Fruit fly (Drosophila melanogaster) whole organism, adult: ENCODE results near the gene CG42728.

ENCODE experiments used
- CG12768 ChIP-seq: fragments of 200-800 bp; sonication (Bioruptor generic); optimal IDR thresholded peaks from 2 replicates; lab custom pipeline; 2017; ENCODE audit warnings: missing biosample characterization, missing genetic modification characterization, mild to moderate bottlenecking, moderate library complexity, missing genetic modification reagents
- CG14711 ChIP-seq: fragments of 200-800 bp; sonication (Bioruptor generic); optimal IDR thresholded peaks from 2 replicates; lab custom pipeline; 2018; ENCODE audit warnings: missing biosample characterization, mild to moderate bottlenecking, missing genetic modification characterization, moderate library complexity
- CG1620 ChIP-seq: fragments of 200-800 bp; sonication (Bioruptor generic); optimal IDR thresholded peaks from 2 replicates; lab custom pipeline; 2016; ENCODE audit warnings: missing biosample characterization, missing genetic modification characterization
- CG33017 ChIP-seq: fragments of 200-800 bp; sonication (Bioruptor generic); optimal IDR thresholded peaks from 2 replicates; lab custom pipeline; 2018; ENCODE audit warnings: missing biosample characterization, mild to moderate bottlenecking, missing genetic modification characterization, moderate library complexity
- CG7045 ChIP-seq: fragments of 200-800 bp; sonication (Bioruptor generic); optimal IDR thresholded peaks from 2 replicates; lab custom pipeline; 2017; ENCODE audit warnings: missing biosample characterization, mild to moderate bottlenecking, missing genetic modification characterization
- CG7101 ChIP-seq: fragments of 200-800 bp; sonication (Bioruptor generic); optimal IDR thresholded peaks from 2 replicates; lab custom pipeline; 2018; ENCODE audit warnings: missing biosample characterization, mild to moderate bottlenecking, missing genetic modification characterization, moderate library complexity
- Clk ChIP-seq: fragments of 200-800 bp; sonication (Bioruptor generic); optimal IDR thresholded peaks from 2 replicates; lab custom pipeline; 2017; ENCODE audit warnings: missing biosample characterization, missing genetic modification characterization
- Hr96 ChIP-seq: fragments of 200-800 bp; sonication (Bioruptor generic); optimal IDR thresholded peaks from 2 replicates; lab custom pipeline; 2016; ENCODE audit warnings: missing biosample characterization, missing genetic modification characterization
- Mnt ChIP-seq: fragments of 200-800 bp; sonication (Bioruptor generic); optimal IDR thresholded peaks from 2 replicates; lab custom pipeline; 2016; ENCODE audit warnings: missing biosample characterization, mild to moderate bottlenecking, missing genetic modification characterization
- bab1 ChIP-seq: fragments of 200-800 bp; sonication (Bioruptor generic); optimal IDR thresholded peaks from 3 replicates; lab custom pipeline; 2019; ENCODE audit warnings: missing biosample characterization, mild to moderate bottlenecking, missing genetic modification characterization, moderate library complexity
- cnc ChIP-seq, 2 experiments: fragments of >200 bp; optimal IDR thresholded peaks; 2 replicates each; lab custom pipeline; 2017
- kay ChIP-seq: fragments of 200-800 bp; sonication (Bioruptor generic); peaks from one replicate; lab custom pipeline; 2016; ENCODE audit warnings: missing biosample characterization, missing genetic modification characterization, borderline replicate concordance
- tj ChIP-seq: fragments of 200-800 bp; sonication (Bioruptor generic); optimal IDR thresholded peaks from 3 replicates; lab custom pipeline; 2017; ENCODE audit warnings: missing biosample characterization, mild to moderate bottlenecking, missing genetic modification characterization, moderate library complexity

DNA sequence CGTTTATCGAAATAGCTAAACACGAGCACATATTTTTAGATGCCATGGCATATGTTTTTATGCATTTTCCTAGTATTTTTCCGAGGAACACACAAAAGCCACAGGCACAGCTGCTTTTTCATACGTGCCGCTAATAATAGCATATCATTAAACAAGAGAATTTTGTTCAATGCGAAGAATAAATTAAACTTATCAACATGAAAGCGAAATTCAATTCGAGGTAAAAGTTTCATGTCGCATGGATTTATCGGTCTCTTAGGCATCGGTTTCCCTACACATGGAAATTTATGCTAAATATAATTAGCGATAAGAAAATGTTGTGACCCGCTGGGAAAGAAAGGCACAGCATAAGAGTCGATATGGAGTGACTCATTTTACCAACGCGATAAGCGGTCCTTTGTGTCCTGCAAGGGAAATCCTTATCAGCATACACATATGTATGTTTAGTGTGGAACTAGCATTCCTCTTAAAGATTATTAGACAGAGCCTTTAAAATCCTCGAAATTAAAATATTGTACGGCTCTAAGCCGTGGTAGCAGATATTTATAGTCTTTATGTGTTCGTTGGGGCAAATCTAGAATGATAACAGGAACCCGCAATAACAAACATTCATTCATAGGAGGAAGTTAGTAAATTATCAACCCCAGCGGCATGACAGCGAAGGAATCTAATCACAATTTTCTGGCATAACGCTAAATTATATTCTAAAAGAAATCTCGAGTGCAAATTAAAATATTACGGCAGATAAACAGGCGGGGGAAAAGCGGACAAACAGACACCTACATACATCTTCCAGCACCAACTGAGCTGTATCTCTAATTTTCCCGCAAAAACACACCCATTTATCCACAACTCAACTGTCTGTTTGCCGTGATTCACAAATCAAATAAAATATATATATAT lies 3.7 kb upstream of the CG42728 start, which contains the start of gene CG43248:
- no peak for TF ChIP-seq kay
- TF ChIP-seq Clk (GFP tag; lab: Kevin White, UChicago) = no peak
- no peak for TF ChIP-seq bab1 (GFP tag; lab: Kevin White, UChicago)
- no peak for TF ChIP-seq CG12768 (GFP tag; lab: Kevin White, UChicago)
- no peak for TF ChIP-seq CG1620 (GFP tag; lab: Kevin White, UChicago)
- no peak for TF ChIP-seq CG14711
- TF ChIP-seq CG33017 (tag; lab: Kevin White, UChicago) = no peak
- TF ChIP-seq tj (GFP tag; lab: Kevin White, UChicago) = no peak
- TF ChIP-seq Hr96 (GFP tag; lab: Kevin White, UChicago) = no peak
- no peak for TF ChIP-seq CG7045
- no peak for TF ChIP-seq CG7101 (tag; lab: Kevin White, UChicago)
- TF ChIP-seq Mnt (GFP tag; lab: Kevin White, UChicago) = no peak
- no peak for TF ChIP-seq cnc (optimal IDR thresholded peaks at IDR 0.05; lab: Kevin White, UChicago)
